Fruit fly (Drosophila melanogaster) whole organism, embryonic: ENCODE results near the gene Atac2.

Source experiments
- Bgb ChIP-seq: fragments of 200-800 bp; sonication (Bioruptor generic); IDR thresholded peaks from 2 replicates; pipeline ENCODE4 v1.3.6; 2022; ENCODE audit warnings: missing biosample characterization, missing genetic modification characterization; ENCODE audit not compliant: partially characterized antibody
- CG10366 ChIP-seq: fragments of 200-800 bp; sonication (Bioruptor generic); IDR thresholded peaks from 2 replicates; pipeline ENCODE4 v1.3.6; 2022; ENCODE audit warnings: missing biosample characterization, missing genetic modification characterization
- CG11695 ChIP-seq: fragments of 200-800 bp; sonication (Bioruptor generic); IDR thresholded peaks from 3 replicates; pipeline ENCODE4 v1.3.6; 2022; ENCODE audit warnings: missing biosample characterization, missing genetic modification characterization
- CG12219 ChIP-seq: fragments of 200-800 bp; sonication (Bioruptor generic); optimal IDR thresholded peaks from 3 replicates; lab custom pipeline; 2018; ENCODE audit warnings: missing biosample characterization, mild to moderate bottlenecking, missing genetic modification characterization
- CG1603 ChIP-seq: fragments of 200-800 bp; sonication (Bioruptor generic); optimal IDR thresholded peaks from 2 replicates; lab custom pipeline; 2019; ENCODE audit warnings: missing biosample characterization, mild to moderate bottlenecking, missing genetic modification characterization, moderate library complexity
- CG16815 ChIP-seq: fragments of 200-800 bp; sonication (Bioruptor generic); optimal IDR thresholded peaks from 3 replicates; lab custom pipeline; 2017; ENCODE audit warnings: missing biosample characterization, mild to moderate bottlenecking, missing genetic modification characterization
- CG17359 ChIP-seq: fragments of 200-800 bp; sonication (Bioruptor generic); optimal IDR thresholded peaks from 3 replicates; lab custom pipeline; 2018; ENCODE audit warnings: missing biosample characterization, mild to moderate bottlenecking, missing genetic modification characterization, moderate library complexity
- CG17361 ChIP-seq: fragments of 200-800 bp; sonication (Bioruptor generic); IDR thresholded peaks from 3 replicates; pipeline ENCODE4 v1.3.6; 2022; ENCODE audit warnings: missing biosample characterization, missing genetic modification characterization
- CG18599 ChIP-seq: fragments of 200-800 bp; sonication (Bioruptor generic); optimal IDR thresholded peaks from 3 replicates; lab custom pipeline; 2017; ENCODE audit warnings: missing biosample characterization, missing genetic modification characterization, mild to moderate bottlenecking, moderate library complexity, missing genetic modification reagents
- CG31224 ChIP-seq: fragments of 200-800 bp; sonication (Bioruptor generic); IDR thresholded peaks from 2 replicates; pipeline ENCODE4 v1.3.6; 2022; ENCODE audit warnings: missing biosample characterization, missing genetic modification characterization
- CG33557 ChIP-seq: fragments of 200-800 bp; sonication (Bioruptor generic); optimal IDR thresholded peaks from 2 replicates; lab custom pipeline; 2019; ENCODE audit warnings: missing biosample characterization, mild to moderate bottlenecking, missing genetic modification characterization, moderate library complexity
- CG34224 ChIP-seq: fragments of 200-800 bp; sonication (Bioruptor generic); IDR thresholded peaks from 3 replicates; pipeline ENCODE4 v1.3.6; 2022; ENCODE audit warnings: missing biosample characterization, missing genetic modification characterization; ENCODE audit not compliant: partially characterized antibody
- CG34376 ChIP-seq: fragments of 200-800 bp; sonication (Bioruptor generic); optimal IDR thresholded peaks from 2 replicates; lab custom pipeline; 2018; ENCODE audit warnings: missing biosample characterization, mild to moderate bottlenecking, missing genetic modification characterization
- CG6254 ChIP-seq: fragments of 200-800 bp; sonication (Bioruptor generic); optimal IDR thresholded peaks from 3 replicates; lab custom pipeline; 2017; ENCODE audit warnings: mild to moderate bottlenecking, missing biosample characterization, missing genetic modification reagents, missing genetic modification characterization
- CG6765 ChIP-seq: fragments of 200-800 bp; sonication (Bioruptor generic); optimal IDR thresholded peaks from 3 replicates; lab custom pipeline; 2017; ENCODE audit warnings: missing biosample characterization, mild to moderate bottlenecking, missing genetic modification characterization
- CG7556 ChIP-seq: fragments of 200-800 bp; sonication (Bioruptor generic); optimal IDR thresholded peaks from 2 replicates; lab custom pipeline; 2017; ENCODE audit warnings: missing biosample characterization, mild to moderate bottlenecking, missing genetic modification characterization
- CG7839 ChIP-seq: fragments of 200-800 bp; sonication (Bioruptor generic); optimal IDR thresholded peaks from 3 replicates; lab custom pipeline; 2018; ENCODE audit warnings: missing biosample characterization, mild to moderate bottlenecking, missing genetic modification characterization, moderate library complexity
- CG8388 ChIP-seq: fragments of 200-800 bp; sonication (Bioruptor generic); optimal IDR thresholded peaks from 2 replicates; lab custom pipeline; 2019; ENCODE audit warnings: missing biosample characterization, mild to moderate bottlenecking, missing genetic modification characterization, moderate library complexity
- Eip74EF ChIP-seq, 2 experiments: fragments of 200-800 bp in 1 of 2; fragments of >200 bp in 1 of 2; sonication (Bioruptor generic) in 1 of 2; optimal IDR thresholded peaks; 2 replicates each; lab custom pipeline; 2017 to 2019; ENCODE audit warnings: missing biosample characterization in 2 of 2, missing genetic modification characterization in 2 of 2, mild to moderate bottlenecking in 1 of 2, moderate library complexity in 1 of 2
- Fer2 ChIP-seq: fragments of 200-800 bp; sonication (Bioruptor generic); optimal IDR thresholded peaks from 2 replicates; lab custom pipeline; 2018; ENCODE audit warnings: missing biosample characterization, mild to moderate bottlenecking, missing genetic modification characterization, moderate library complexity
- Gug ChIP-seq: fragments of 200-800 bp; sonication (Bioruptor generic); IDR thresholded peaks from 4 replicates; pipeline ENCODE4 v1.3.6; 2022; ENCODE audit warnings: missing biosample characterization, missing genetic modification characterization
- Hr39 ChIP-seq: fragments of >200 bp; optimal IDR thresholded peaks from 2 replicates; lab custom pipeline; 2017
- Kr ChIP-seq: fragments of 200-800 bp; sonication (Bioruptor generic); optimal IDR thresholded peaks from 2 replicates; lab custom pipeline; 2017; ENCODE audit warnings: missing biosample characterization, mild to moderate bottlenecking, missing genetic modification characterization
- Lhr ChIP-seq: fragments of 200-800 bp; sonication (Bioruptor generic); optimal IDR thresholded peaks from 3 replicates; lab custom pipeline; 2017; ENCODE audit warnings: mild to moderate bottlenecking, missing biosample characterization, missing genetic modification reagents, missing genetic modification characterization
- Lim3 ChIP-seq: fragments of 200-800 bp; sonication (Bioruptor generic); IDR thresholded peaks from 2 replicates; pipeline ENCODE4 v1.3.6; 2022; ENCODE audit warnings: missing biosample characterization, missing genetic modification characterization
- MBD-R2 ChIP-seq: fragments of 200-800 bp; sonication (Bioruptor generic); IDR thresholded peaks from 2 replicates; pipeline ENCODE4 v1.3.6; 2022; ENCODE audit warnings: missing biosample characterization, missing genetic modification characterization
- Max ChIP-seq: fragments of 200-800 bp; sonication (Bioruptor generic); optimal IDR thresholded peaks from 2 replicates; lab custom pipeline; 2016; ENCODE audit warnings: missing biosample characterization, mild to moderate bottlenecking, missing genetic modification characterization
- Neu2 ChIP-seq: fragments of 200-800 bp; sonication (Bioruptor generic); optimal IDR thresholded peaks from 3 replicates; lab custom pipeline; 2016; ENCODE audit warnings: missing biosample characterization, missing genetic modification characterization, borderline replicate concordance
- Ptx1 ChIP-seq: fragments of 200-800 bp; sonication (Bioruptor generic); IDR thresholded peaks from 2 replicates; pipeline ENCODE4 v1.3.6; 2022; ENCODE audit warnings: missing biosample characterization, missing genetic modification characterization
- Rx ChIP-seq: fragments of 200-800 bp; sonication (Bioruptor generic); IDR thresholded peaks from 2 replicates; pipeline ENCODE4 v1.3.6; 2022; ENCODE audit warnings: missing biosample characterization, missing genetic modification characterization
- Sin3A ChIP-seq: fragments of >200 bp; optimal IDR thresholded peaks from 2 replicates; lab custom pipeline; 2018
- Sox102F ChIP-seq: fragments of 200-800 bp; sonication (Bioruptor generic); optimal IDR thresholded peaks from 2 replicates; lab custom pipeline; 2018; ENCODE audit warnings: missing biosample characterization, mild to moderate bottlenecking, missing genetic modification characterization, moderate library complexity
- amos ChIP-seq: fragments of 200-800 bp; sonication (Bioruptor generic); IDR thresholded peaks from 2 replicates; pipeline ENCODE4 v1.3.6; 2022; ENCODE audit warnings: missing biosample characterization, missing genetic modification characterization; ENCODE audit not compliant: partially characterized antibody
- ap ChIP-seq: fragments of 200-800 bp; sonication (Bioruptor generic); IDR thresholded peaks from 2 replicates; pipeline ENCODE4 v1.3.6; 2022; ENCODE audit warnings: missing biosample characterization, missing genetic modification characterization
- bowl ChIP-seq: fragments of 200-800 bp; sonication (Bioruptor generic); IDR thresholded peaks from 2 replicates; pipeline ENCODE4 v1.3.6; 2022; ENCODE audit warnings: missing biosample characterization, missing genetic modification characterization
- chm ChIP-seq: fragments of 200-800 bp; sonication (Bioruptor generic); IDR thresholded peaks from 2 replicates; pipeline ENCODE4 v1.3.6; 2022; ENCODE audit warnings: missing biosample characterization, missing genetic modification characterization
- chn ChIP-seq: fragments of 200-800 bp; sonication (Bioruptor generic); optimal IDR thresholded peaks from 2 replicates; lab custom pipeline; 2016; ENCODE audit warnings: missing biosample characterization, missing genetic modification characterization
- dpn ChIP-seq, 2 experiments: fragments of 200-800 bp; sonication (Bioruptor generic); optimal IDR thresholded peaks; 3 replicates each; lab custom pipeline; 2016; ENCODE audit warnings: missing biosample characterization in 2 of 2, missing genetic modification characterization in 2 of 2
- esg ChIP-seq: fragments of 200-800 bp; sonication (Bioruptor generic); conservative IDR thresholded peaks from 2 replicates; pipeline ENCODE4 v1.3.6; 2022; ENCODE audit warnings: missing biosample characterization, missing genetic modification characterization
- eyg ChIP-seq: fragments of 200-800 bp; sonication (Bioruptor generic); optimal IDR thresholded peaks from 3 replicates; lab custom pipeline; 2016; ENCODE audit warnings: missing biosample characterization, missing genetic modification characterization
- fd3F ChIP-seq: fragments of 200-800 bp; sonication (Bioruptor generic); optimal IDR thresholded peaks from 2 replicates; lab custom pipeline; 2018; ENCODE audit warnings: missing biosample characterization, mild to moderate bottlenecking, missing genetic modification characterization, moderate library complexity
- ham ChIP-seq: fragments of 200-800 bp; sonication (Bioruptor generic); IDR thresholded peaks from 2 replicates; pipeline ENCODE4 v1.3.6; 2022; ENCODE audit warnings: missing biosample characterization, missing genetic modification characterization
- insv ChIP-seq, 2 experiments: fragments of 200-800 bp; sonication (Bioruptor generic); optimal IDR thresholded peaks; 3 replicates each; lab custom pipeline; 2016 to 2018; ENCODE audit warnings: missing biosample characterization in 2 of 2, missing genetic modification characterization in 2 of 2
- nau ChIP-seq: fragments of 200-800 bp; sonication (Bioruptor generic); optimal IDR thresholded peaks from 3 replicates; lab custom pipeline; 2017; ENCODE audit warnings: missing biosample characterization, mild to moderate bottlenecking, missing genetic modification characterization, missing genetic modification reagents
- onecut ChIP-seq: fragments of 200-800 bp; sonication (Bioruptor generic); IDR thresholded peaks from 2 replicates; pipeline ENCODE4 v1.3.6; 2022; ENCODE audit warnings: missing biosample characterization, missing genetic modification characterization
- peb ChIP-seq: fragments of 200-800 bp; sonication (Bioruptor generic); IDR thresholded peaks from 2 replicates; pipeline ENCODE4 v1.3.6; 2022; ENCODE audit warnings: missing biosample characterization, missing genetic modification characterization
- pita ChIP-seq: fragments of 200-800 bp; sonication (Bioruptor generic); optimal IDR thresholded peaks from 2 replicates; lab custom pipeline; 2017; ENCODE audit warnings: missing biosample characterization, mild to moderate bottlenecking, missing genetic modification characterization
- row ChIP-seq: fragments of 200-800 bp; sonication (Bioruptor generic); IDR thresholded peaks from 3 replicates; pipeline ENCODE4 v1.3.6; 2022; ENCODE audit warnings: missing biosample characterization, missing genetic modification characterization
- shn ChIP-seq: fragments of 200-800 bp; sonication (Bioruptor generic); optimal IDR thresholded peaks from 3 replicates; lab custom pipeline; 2016; ENCODE audit warnings: missing biosample characterization, missing genetic modification characterization
- toy ChIP-seq: fragments of 200-800 bp; sonication (Bioruptor generic); IDR thresholded peaks from 2 replicates; pipeline ENCODE4 v1.3.6; 2022; ENCODE audit warnings: missing biosample characterization, missing genetic modification characterization
- trem ChIP-seq: fragments of 200-800 bp; optimal IDR thresholded peaks from 3 replicates; lab custom pipeline; 2019; ENCODE audit warnings: missing biosample characterization, mild to moderate bottlenecking, missing genetic modification characterization, moderate library complexity

The Atac2 gene

DNA sequence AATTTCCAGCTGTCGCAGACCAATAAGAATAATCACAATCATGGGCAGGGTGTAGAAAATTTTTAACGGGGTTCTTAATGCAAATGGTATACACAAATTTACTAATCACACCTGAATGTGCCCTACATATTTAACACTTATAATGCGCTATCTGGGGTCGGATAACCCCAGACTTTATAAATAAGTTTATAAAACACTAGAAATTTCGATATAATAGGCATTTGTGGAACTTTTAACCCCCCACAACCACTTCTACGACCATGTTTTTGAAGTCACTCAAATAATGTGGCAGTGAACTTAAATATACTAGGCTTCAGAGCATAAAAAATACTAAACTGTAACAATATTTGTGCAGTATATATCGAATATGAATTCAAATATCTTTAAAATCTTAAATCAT lies 7.1 kb downstream of the Atac2 start, which contains the start of gene CG10413 (continued):
- TF ChIP-seq CG17359 (tag; lab: Kevin White, UChicago) (peak; percentile 98), eyg (GFP tag; lab: Kevin White, UChicago) (peak; percentile 96), CG11695 (GFP tag; lab: Robert Waterston, UW) (peak; percentile 98), Lim3 (GFP tag; lab: Robert Waterston, UW) (peak; percentile 86), Neu2 (GFP tag; lab: Kevin White, UChicago) (peak; percentile 86), toy (GFP tag; lab: Robert Waterston, UW) (peak; percentile 93), chm (GFP tag; lab: Robert Waterston, UW) (peak; percentile 93), CG6254 (peak; percentile 92), row (GFP tag; lab: Robert Waterston, UW) (peak; percentile 99), pita (GFP tag; lab: Kevin White, UChicago) (no peak), CG18599 (GFP tag; lab: Kevin White, UChicago) (peak; percentile 99), shn (GFP tag; lab: Kevin White, UChicago) (peak; percentile 98), Rx (GFP tag; lab: Robert Waterston, UW) (peak; percentile 95), Gug (GFP tag; lab: Robert Waterston, UW) (peak; percentile 97), Kr (GFP tag; lab: Kevin White, UChicago) (no peak), CG16815 (GFP tag; lab: Kevin White, UChicago) (peak; percentile 97), amos (GFP tag; lab: Robert Waterston, UW) (peak; percentile 40; the same call in 1 of the 2 replicates), insv (GFP tag; optimal IDR thresholded peaks at IDR 0.05; lab: Kevin White, UChicago) (peak; percentile 52 to 91), CG34224 (GFP tag; lab: Robert Waterston, UW) (no peak), Hr39 (lab: Kevin White, UChicago) (no peak), esg (peak; percentile 97), Fer2 (tag; lab: Kevin White, UChicago) (peak; percentile 98), nau (peak; percentile 97), CG1603 (tag; lab: Kevin White, UChicago) (peak; percentile 96), ham (GFP tag; lab: Robert Waterston, UW) (peak; percentile 94), Max (peak; percentile 98), CG7839 (tag; lab: Kevin White, UChicago) (peak; percentile 98), CG8388 (GFP tag; lab: Kevin White, UChicago) (peak; percentile 97), chn (GFP tag; lab: Kevin White, UChicago) (peak; percentile 99), bowl (GFP tag; lab: Robert Waterston, UW) (peak; percentile 87), trem (tag; lab: Kevin White, UChicago) (peak; percentile 95), onecut (GFP tag; lab: Robert Waterston, UW) (peak; percentile 93), Sin3A (lab: Kevin White, UChicago) (no peak), fd3F (peak; percentile 98), Lhr (peak; percentile 91), CG6765 (GFP tag; lab: Kevin White, UChicago) (peak; percentile 97), CG12219 (GFP tag; lab: Kevin White, UChicago) (peak; percentile 98), CG7556 (peak; percentile 96), CG31224 (GFP tag; lab: Robert Waterston, UW) (peak; percentile 96), MBD-R2 (GFP tag; lab: Robert Waterston, UW) (peak; percentile 98), CG17361 (GFP tag; lab: Robert Waterston, UW) (peak; percentile 98), dpn (GFP tag; optimal IDR thresholded peaks at IDR 0.05; lab: Kevin White, UChicago) (peak; percentile 98), peb (GFP tag; lab: Robert Waterston, UW) (peak; percentile 95), ap (peak; percentile 92), CG10366 (GFP tag; lab: Robert Waterston, UW) (peak; percentile 97), Eip74EF (GFP tag; optimal IDR thresholded peaks at IDR 0.05; lab: Kevin White, UChicago) (peak in 1 of 2 experiments; percentile 97), Bgb (no peak), CG33557 (peak; percentile 97), Sox102F (GFP tag; lab: Kevin White, UChicago) (peak; percentile 97), Ptx1 (GFP tag; lab: Robert Waterston, UW) (peak; percentile 98), CG34376 (GFP tag; lab: Kevin White, UChicago) (peak; percentile 98)
